Fruit fly (Drosophila melanogaster): ENCODE measurements around the gene CG42374.

The CG42374 gene

DNA sequence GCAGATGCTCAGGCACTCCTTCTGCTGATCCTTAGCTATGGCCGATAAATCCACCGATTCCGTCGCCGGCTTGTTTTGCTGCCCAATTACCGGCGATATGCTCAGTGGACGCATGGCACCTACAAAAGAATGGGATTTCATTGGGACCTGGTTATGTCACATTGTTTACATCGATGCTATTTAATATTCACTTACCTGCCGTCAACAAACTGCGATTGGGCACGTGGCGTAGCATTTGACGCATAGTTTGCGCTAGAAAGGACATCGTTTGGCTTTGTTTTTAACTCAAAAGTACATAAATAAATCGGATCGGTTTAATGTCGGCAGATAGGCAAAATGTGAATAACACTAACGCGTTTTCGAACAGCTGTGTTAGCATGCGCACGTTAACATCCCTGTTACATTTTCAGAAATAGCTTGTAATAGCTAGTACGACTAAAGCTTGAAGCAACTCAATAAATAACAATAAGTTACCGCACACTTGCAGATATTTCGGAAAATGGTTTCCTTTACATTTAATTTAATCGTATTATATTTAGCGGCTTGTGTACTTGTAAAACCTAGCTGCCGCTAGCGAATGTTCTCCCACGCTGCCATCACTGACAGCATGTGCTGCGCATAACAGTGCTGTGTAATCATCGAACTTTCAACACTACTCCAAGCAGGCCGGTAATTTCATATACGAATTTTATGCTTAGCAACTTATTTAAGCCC is 8.7 kb upstream of the CG42374 start, which contains the start of the genes mRpL21 and rept (continued):
- TF ChIP-seq CG9727 (GFP tag; optimal IDR thresholded peaks at IDR 0.05) (peak; percentile 46), Oli (tag; optimal IDR thresholded peaks at IDR 0.05) (peak; percentile 10), Abd-B (GFP tag; optimal IDR thresholded peaks at IDR 0.05) (no peak), CG12104 (GFP tag; optimal IDR thresholded peaks at IDR 0.05) (no peak), CG34422 (GFP tag; IDR thresholded peaks at IDR 0.05) (peak; percentile 59; the same call in 1 of the 3 replicates), CG5953 (GFP tag; IDR thresholded peaks at IDR 0.05) (no peak), CG18599 (GFP tag; optimal IDR thresholded peaks at IDR 0.05) (peak; percentile 59), CG18262 (tag; optimal IDR thresholded peaks at IDR 0.05) (peak; percentile 21), vfl (GFP tag; optimal IDR thresholded peaks at IDR 0.05) (peak; percentile 69), CG4282 (GFP tag; optimal IDR thresholded peaks at IDR 0.05) (peak; percentile 38), odd (GFP tag; optimal IDR thresholded peaks at IDR 0.05) (peak; percentile 50), dysf (GFP tag; IDR thresholded peaks at IDR 0.05) (peak; percentile 45; the same call in 2 of the 3 replicates), ase (GFP tag; IDR thresholded peaks at IDR 0.05) (no peak), TFAM (GFP tag; optimal IDR thresholded peaks at IDR 0.05) (no peak), CG16815 (GFP tag; optimal IDR thresholded peaks at IDR 0.05) (peak; percentile 6), Fer2 (tag; optimal IDR thresholded peaks at IDR 0.05) (peak; percentile 2), CG6854 (GFP tag; optimal IDR thresholded peaks at IDR 0.05) (no peak), Taf1 (GFP tag; IDR thresholded peaks at IDR 0.05) (peak; percentile 44; the same call in 1 of the 2 replicates), CG17385 (GFP tag; optimal IDR thresholded peaks at IDR 0.05) (peak; percentile 52), gfzf (GFP tag; optimal IDR thresholded peaks at IDR 0.05) (peak; percentile 69), Xbp1 (GFP tag; optimal IDR thresholded peaks at IDR 0.05) (peak; percentile 48), chn (GFP tag; optimal IDR thresholded peaks at IDR 0.05) (peak; percentile 48), HmgD (GFP tag; optimal IDR thresholded peaks at IDR 0.05) (no peak), CG7786 (GFP tag; optimal IDR thresholded peaks at IDR 0.05) (peak; percentile 50), Ada2b (GFP tag; IDR thresholded peaks at IDR 0.05) (no peak), salm (tag; optimal IDR thresholded peaks at IDR 0.05) (no peak), CG12236 (GFP tag; optimal IDR thresholded peaks at IDR 0.05) (no peak), CG7372 (GFP tag; IDR thresholded peaks at IDR 0.05) (peak; percentile 34; the same call in 1 of the 2 replicates), Myb (GFP tag; optimal IDR thresholded peaks at IDR 0.05) (peak; percentile 72), PHDP (tag; optimal IDR thresholded peaks at IDR 0.05) (peak; percentile 61), CG7928 (GFP tag; optimal IDR thresholded peaks at IDR 0.05) (no peak), az2 (GFP tag; optimal IDR thresholded peaks at IDR 0.05) (peak; percentile 51), al (GFP tag; IDR thresholded peaks at IDR 0.05) (peak; percentile 26; the same call in 1 of the 2 replicates), HLH54F (GFP tag; optimal IDR thresholded peaks at IDR 0.05) (peak; percentile 71), Dll (GFP tag; IDR thresholded peaks at IDR 0.05; ENCODE audit: partially characterized antibody) (0 out of 4 replicates have a peak, but pooled peaks have one; percentile 44), pb (GFP tag; optimal IDR thresholded peaks at IDR 0.05) (peak; percentile 24), danr (GFP tag; IDR thresholded peaks at IDR 0.05) (no peak), bab2 (GFP tag; optimal IDR thresholded peaks at IDR 0.05) (peak; percentile 56), ftz-f1 (GFP tag; optimal IDR thresholded peaks at IDR 0.05) (no peak), ato (GFP tag; IDR thresholded peaks at IDR 0.05; ENCODE audit: partially characterized antibody) (no peak), Nf-YA (GFP tag; IDR thresholded peaks at IDR 0.05) (no peak), CG1233 (GFP tag; optimal IDR thresholded peaks at IDR 0.05) (peak; percentile 36), sqz (GFP tag; optimal IDR thresholded peaks at IDR 0.05) (no peak), CG9215 (GFP tag; IDR thresholded peaks at IDR 0.05) (0 out of 2 replicates have a peak, but pooled peaks have one; percentile 13), nerfin-2 (GFP tag; IDR thresholded peaks at IDR 0.05; ENCODE audit: partially characterized antibody) (no peak), chif (GFP tag; optimal IDR thresholded peaks at IDR 0.05) (peak in 1 of 2 experiments; percentile 4), tap (tag; optimal IDR thresholded peaks at IDR 0.05) (peak; percentile 3), Ssrp (tag; optimal IDR thresholded peaks at IDR 0.05) (peak; percentile 3), Fer3 (tag; optimal IDR thresholded peaks at IDR 0.05) (peak; percentile 24)
